Worm (Caenorhabditis elegans): ENCODE measurements around the gene F14D2.7.

DNA sequence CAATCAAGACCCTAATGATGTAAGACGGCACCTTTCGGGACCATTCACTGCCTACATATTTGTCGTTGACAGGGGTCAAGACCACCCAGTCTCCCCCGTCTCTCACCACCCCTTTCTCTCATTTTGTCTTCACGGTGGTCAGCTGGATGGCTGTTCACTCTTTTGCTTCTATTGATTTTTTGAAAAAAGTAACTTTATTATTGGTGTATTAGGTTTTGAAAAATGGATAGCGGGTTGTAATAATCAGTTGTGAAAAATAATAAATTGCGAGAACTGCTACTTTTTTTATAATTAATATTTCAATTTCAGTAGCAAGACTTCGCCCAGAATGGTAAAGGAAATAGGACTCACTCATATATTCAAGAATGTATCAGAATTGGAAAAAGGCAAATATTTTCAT lies 38.3 kb upstream of the F14D2.7 start, which contains the start of gene bath-9:
- TF ChIP-seq nhr-23 (tag; optimal IDR thresholded peaks at IDR 0.05) (no peak), elt-3 (tag; optimal IDR thresholded peaks at IDR 0.05) (no peak), unc-55 (GFP tag; optimal IDR thresholded peaks at IDR 0.05) (no peak), nhr-77 (tag; optimal IDR thresholded peaks at IDR 0.05) (no peak), nhr-237 (tag; optimal IDR thresholded peaks at IDR 0.05) (no peak), alr-1 (tag; optimal IDR thresholded peaks at IDR 0.05) (no peak), sma-9 (GFP tag; optimal IDR thresholded peaks at IDR 0.05) (no peak), sma-9 (tag; optimal IDR thresholded peaks at IDR 0.05) (no peak), mbf-1 (tag; optimal IDR thresholded peaks at IDR 0.05) (no peak), ceh-82 (tag; optimal IDR thresholded peaks at IDR 0.05) (no peak), ztf-11 (tag; optimal IDR thresholded peaks at IDR 0.05) (no peak)
